Worm (Caenorhabditis elegans) whole organism, young adult: ENCODE data around the gene clec-59.
"Not testable (repeated sequence)": the region's sequence is repeated elsewhere in the genome, so short reads cannot be mapped to it uniquely, and the experiment has no call there.

ENCODE experiments used
- D2030.7 ChIP-seq: fragments of 200-800 bp; sonication (Bioruptor generic); IDR thresholded peaks from 2 replicates; pipeline ENCODE4 v1.3.6; 2022; ENCODE audit warnings: missing genetic modification reagents, missing genetic modification characterization, missing compliant biosample characterization
- F22D6.2 ChIP-seq: sonication (generic microtip); optimal IDR thresholded peaks from 2 replicates; lab custom pipeline; 2016; ENCODE audit warnings: mild to moderate bottlenecking, missing genetic modification characterization, missing compliant biosample characterization
- F57A8.1 ChIP-seq: fragments of 200-800 bp; sonication (Bioruptor generic); optimal IDR thresholded peaks from 2 replicates; lab custom pipeline; 2018; ENCODE audit warnings: mild to moderate bottlenecking, missing genetic modification characterization, moderate library complexity, missing compliant biosample characterization
- K12H6.12 ChIP-seq: fragments of 200-800 bp; sonication (Bioruptor generic); optimal IDR thresholded peaks from 2 replicates; lab custom pipeline; 2018; ENCODE audit warnings: mild to moderate bottlenecking, missing genetic modification characterization, missing compliant biosample characterization
- T07F8.4 ChIP-seq: sonication (generic microtip); optimal IDR thresholded peaks from 2 replicates; lab custom pipeline; 2016; ENCODE audit warnings: mild to moderate bottlenecking, missing genetic modification characterization, moderate library complexity, missing compliant biosample characterization
- T26A5.8 ChIP-seq: sonication (generic microtip); optimal IDR thresholded peaks from 2 replicates; lab custom pipeline; 2016; ENCODE audit warnings: missing genetic modification characterization, missing compliant biosample characterization
- Y53G8AR.9 ChIP-seq: fragments of 200-800 bp; sonication (Bioruptor generic); conservative IDR thresholded peaks from 2 replicates; pipeline ENCODE4 v1.3.6; 2022; ENCODE audit warnings: missing genetic modification reagents, missing genetic modification characterization, missing compliant biosample characterization
- Y95B8A.8 ChIP-seq: fragments of 200-800 bp; sonication (Bioruptor generic); IDR thresholded peaks from 2 replicates; pipeline ENCODE4 v1.3.6; 2022; ENCODE audit warnings: missing genetic modification reagents, missing genetic modification characterization, missing compliant biosample characterization
- atf-7 ChIP-seq: sonication (generic microtip); optimal IDR thresholded peaks from 2 replicates; lab custom pipeline; 2017; ENCODE audit warnings: mild to moderate bottlenecking, missing genetic modification characterization, missing compliant biosample characterization
- attf-5 ChIP-seq: fragments of 200-800 bp; sonication (Bioruptor generic); optimal IDR thresholded peaks from 2 replicates; lab custom pipeline; 2018; ENCODE audit warnings: mild to moderate bottlenecking, missing genetic modification characterization, missing compliant biosample characterization
- attf-6 ChIP-seq: fragments of 200-800 bp; sonication (Bioruptor generic); IDR thresholded peaks from 2 replicates; pipeline ENCODE4 v1.3.6; 2022; ENCODE audit warnings: missing genetic modification reagents, missing genetic modification characterization, missing compliant biosample characterization
- cebp-2 ChIP-seq: fragments of 200-800 bp; sonication (Bioruptor generic); IDR thresholded peaks from 2 replicates; pipeline ENCODE4 v1.3.6; 2022; ENCODE audit warnings: missing genetic modification characterization, missing compliant biosample characterization
- ceh-40 ChIP-seq: fragments of 200-800 bp; sonication (Bioruptor generic); IDR thresholded peaks from 2 replicates; pipeline ENCODE4 v1.3.6; 2022; ENCODE audit warnings: missing genetic modification characterization, missing compliant biosample characterization
- ceh-79 ChIP-seq: sonication (generic microtip); optimal IDR thresholded peaks from 2 replicates; lab custom pipeline; 2017; ENCODE audit warnings: mild to moderate bottlenecking, missing genetic modification characterization, missing compliant biosample characterization
- ceh-91 ChIP-seq: fragments of 200-800 bp; sonication (Bioruptor generic); IDR thresholded peaks from 2 replicates; pipeline ENCODE4 v1.3.6; 2022; ENCODE audit warnings: missing genetic modification reagents, missing genetic modification characterization, missing compliant biosample characterization
- dpl-1 ChIP-seq: fragments of 150-350 bp; optimal IDR thresholded peaks from 2 replicates; lab custom pipeline; 2014; ENCODE audit warnings: missing biosample characterization, missing genetic modification reagents, missing genetic modification characterization
- efl-1 ChIP-seq: fragments of 150-350 bp; optimal IDR thresholded peaks from 2 replicates; lab custom pipeline; 2014; ENCODE audit warnings: missing biosample characterization, missing genetic modification reagents, missing genetic modification characterization
- fkh-3 ChIP-seq: sonication (generic microtip); optimal IDR thresholded peaks from 2 replicates; lab custom pipeline; 2016; ENCODE audit warnings: mild to moderate bottlenecking, missing genetic modification characterization, missing compliant biosample characterization
- hmg-1.2 ChIP-seq: fragments of 200-800 bp; sonication (Bioruptor generic); IDR thresholded peaks from 2 replicates; pipeline ENCODE4 v1.3.6; 2022; ENCODE audit warnings: missing genetic modification reagents, missing genetic modification characterization, missing compliant biosample characterization
- hsf-1 ChIP-seq: fragments of 200-800 bp; sonication (Bioruptor generic); IDR thresholded peaks from 2 replicates; pipeline ENCODE4 v1.3.6; 2022; ENCODE audit warnings: missing genetic modification reagents, missing genetic modification characterization, missing compliant biosample characterization
- lin-26 ChIP-seq: fragments of 200-800 bp; sonication (Bioruptor generic); IDR thresholded peaks from 2 replicates; pipeline ENCODE4 v1.3.6; 2022; ENCODE audit warnings: missing genetic modification reagents, missing genetic modification characterization, missing compliant biosample characterization
- lin-40 ChIP-seq: sonication (generic microtip); optimal IDR thresholded peaks from 2 replicates; lab custom pipeline; 2016; ENCODE audit warnings: missing genetic modification characterization, mild to moderate bottlenecking, missing compliant biosample characterization, missing genotype, missing genetic modification reagents
- madf-10 ChIP-seq: sonication (generic microtip); optimal IDR thresholded peaks from 2 replicates; lab custom pipeline; 2016; ENCODE audit warnings: mild to moderate bottlenecking, missing genetic modification characterization, missing compliant biosample characterization
- madf-6 ChIP-seq: fragments of 200-800 bp; sonication (Bioruptor generic); IDR thresholded peaks from 2 replicates; pipeline ENCODE4 v1.3.6; 2022; ENCODE audit warnings: missing genetic modification reagents, missing genetic modification characterization, missing compliant biosample characterization
- mel-28 ChIP-seq: sonication (generic microtip); optimal IDR thresholded peaks from 2 replicates; lab custom pipeline; 2016; ENCODE audit warnings: borderline replicate concordance, mild to moderate bottlenecking, missing genetic modification characterization, missing compliant biosample characterization
- nhr-179 ChIP-seq: sonication (generic microtip); optimal IDR thresholded peaks from 2 replicates; lab custom pipeline; 2016; ENCODE audit warnings: mild to moderate bottlenecking, missing genetic modification characterization, missing compliant biosample characterization
- nhr-80 ChIP-seq: sonication (generic microtip); optimal IDR thresholded peaks from 2 replicates; lab custom pipeline; 2016; ENCODE audit warnings: missing genetic modification characterization, missing compliant biosample characterization
- pbrm-1 ChIP-seq: fragments of 200-800 bp; sonication (Bioruptor generic); IDR thresholded peaks from 2 replicates; pipeline ENCODE4 v1.3.6; 2022; ENCODE audit warnings: missing genetic modification reagents, missing genetic modification characterization, missing compliant biosample characterization
- rcor-1 ChIP-seq: fragments of 200-800 bp; sonication (Bioruptor generic); IDR thresholded peaks from 2 replicates; pipeline ENCODE4 v1.3.6; 2022; ENCODE audit warnings: missing genetic modification reagents, missing genetic modification characterization, missing compliant biosample characterization
- rec-8 ChIP-seq, 2 experiments: sonication (generic microtip); optimal IDR thresholded peaks; 2 replicates each; lab custom pipeline; 2016; ENCODE audit warnings: mild to moderate bottlenecking in 2 of 2, missing genetic modification characterization in 2 of 2, missing genetic modification reagents in 2 of 2, missing genotype in 2 of 2, missing biosample characterization in 1 of 2, missing compliant biosample characterization in 1 of 2, moderate library complexity in 1 of 2
- sdz-38 ChIP-seq: sonication (generic microtip); optimal IDR thresholded peaks from 2 replicates; lab custom pipeline; 2016; ENCODE audit warnings: missing genotype, missing genetic modification characterization, missing compliant biosample characterization
- tbx-9 ChIP-seq: sonication (generic microtip); optimal IDR thresholded peaks from 2 replicates; lab custom pipeline; 2016; ENCODE audit warnings: borderline replicate concordance, missing genetic modification characterization, inconsistent platforms, missing compliant biosample characterization
- unc-62 ChIP-seq: fragments of 150-350 bp; optimal IDR thresholded peaks from 2 replicates; lab custom pipeline; 2014; ENCODE audit warnings: missing biosample characterization, missing genetic modification reagents, missing genetic modification characterization
- ztf-6 ChIP-seq: fragments of 200-800 bp; sonication (Bioruptor generic); IDR thresholded peaks from 2 replicates; pipeline ENCODE4 v1.3.6; 2022; ENCODE audit warnings: missing genetic modification reagents, missing genetic modification characterization, missing compliant biosample characterization

Gene clec-59

DNA sequence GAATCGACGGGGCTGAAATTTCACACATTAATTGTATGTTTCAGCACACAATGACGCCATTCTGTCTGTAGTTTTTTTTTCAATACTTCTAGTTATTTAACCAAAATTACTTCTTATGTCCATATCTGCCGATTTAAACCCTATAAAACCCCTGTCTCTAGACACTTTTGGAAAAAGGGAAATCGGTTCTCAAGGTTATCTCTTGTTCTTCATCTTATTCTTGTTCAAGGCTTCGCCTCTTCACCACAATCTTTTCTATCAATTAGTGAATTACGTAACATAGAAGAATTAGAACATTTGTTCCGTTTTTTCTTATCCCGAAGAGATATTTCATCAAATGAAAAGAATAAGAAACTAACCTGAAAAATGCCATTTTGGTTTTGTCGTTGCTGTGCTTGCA, 21.4 kb upstream of the clec-59 start (continued):
- TF ChIP-seq pbrm-1 (GFP tag; lab: Robert Waterston, UW): no peak

DNA sequence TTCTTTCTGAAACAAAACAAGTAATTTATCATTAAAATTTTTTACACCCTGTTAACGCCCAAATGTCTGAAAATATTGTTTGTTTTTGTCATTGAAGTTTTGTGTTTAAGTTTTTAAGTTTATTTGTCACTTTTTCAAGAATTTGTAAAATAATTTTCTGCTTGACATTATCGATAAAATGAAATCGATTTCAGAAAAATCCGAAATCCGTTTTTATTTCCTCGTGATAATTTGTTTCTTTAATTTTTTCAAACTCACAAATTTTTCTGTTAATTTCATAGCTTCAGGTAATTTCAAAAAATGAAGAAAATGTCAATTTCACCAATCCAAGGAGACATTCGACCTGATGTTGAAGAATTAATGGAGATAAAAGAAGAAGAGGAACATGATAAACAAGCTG, 16.7 kb upstream of the clec-59 start, which contains the start of gene ZK666.12:
ZK666.12 (plus strand) TSS at position 301 of the 400 bp plus-strand sequence.
- TF ChIP-seq lin-40 (no peak), F22D6.2 (tag; lab: Kevin White, UChicago) (no peak), hsf-1 (GFP tag; lab: Robert Waterston, UW) (no peak), unc-62 (GFP tag; lab: Kevin White, UChicago) (no peak), attf-5 (GFP tag; lab: Kevin White, UChicago) (no peak), mel-28 (tag; lab: Kevin White, UChicago) (no peak), madf-10 (tag; lab: Kevin White, UChicago) (no peak), tbx-9 (no peak), lin-26 (GFP tag; lab: Robert Waterston, UW) (no peak), K12H6.12 (tag; lab: Kevin White, UChicago) (no peak), Y95B8A.8 (no peak), T26A5.8 (tag; lab: Kevin White, UChicago) (no peak), attf-6 (no peak), Y53G8AR.9 (no peak), D2030.7 (GFP tag; lab: Robert Waterston, UW) (no peak), rcor-1 (GFP tag; lab: Robert Waterston, UW) (no peak), cebp-2 (GFP tag; lab: Robert Waterston, UW) (no peak), F57A8.1 (GFP tag; lab: Kevin White, UChicago) (no peak), hmg-1.2 (GFP tag; lab: Robert Waterston, UW) (no peak), nhr-179 (tag; lab: Kevin White, UChicago) (no peak)
- TF ChIP-seq, all 124 proteins: peak for 0

DNA sequence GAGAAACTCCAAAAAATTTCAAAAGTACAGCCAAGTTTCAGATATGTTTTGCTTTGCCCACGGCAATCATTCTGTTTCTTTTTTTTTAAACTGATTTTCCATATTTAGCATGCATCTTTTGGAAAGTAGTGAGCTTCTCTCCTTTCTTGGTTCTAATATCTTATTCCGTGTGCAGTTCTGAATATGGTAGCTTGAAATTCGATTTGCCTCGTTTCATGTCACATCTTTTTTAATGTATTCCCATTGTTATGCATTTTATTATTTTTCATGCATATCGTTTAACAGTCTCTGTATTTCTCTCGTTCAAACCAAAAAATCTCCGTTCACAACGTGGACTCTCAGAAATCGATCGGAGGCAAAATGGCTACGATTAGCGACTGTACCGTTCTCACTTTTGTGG, 15.2 kb upstream of the clec-59 start, which contains the start of gene ZK666.14:
ZK666.14 (plus strand) TSS at position 301 of the 400 bp plus-strand sequence.
- no peak for TF ChIP-seq ceh-79
- TF ChIP-seq madf-6 (GFP tag; lab: Robert Waterston, UW): no peak
- no peak for TF ChIP-seq mel-28 (tag; lab: Kevin White, UChicago)
- no peak for TF ChIP-seq atf-7 (tag; lab: Kevin White, UChicago)
- no peak for TF ChIP-seq F57A8.1 (GFP tag; lab: Kevin White, UChicago)
- TF ChIP-seq ceh-91 (GFP tag; lab: Robert Waterston, UW): no peak
- no peak for TF ChIP-seq ztf-6
- TF ChIP-seq efl-1 (GFP tag; lab: Kevin White, UChicago): no peak
- TF ChIP-seq sdz-38 (tag; lab: Kevin White, UChicago): no peak
- TF ChIP-seq Y53G8AR.9: no peak
- no peak for TF ChIP-seq rec-8 (tag; optimal IDR thresholded peaks at IDR 0.05; lab: Kevin White, UChicago)
- TF ChIP-seq dpl-1 (GFP tag; lab: Kevin White, UChicago): no peak
- no peak for TF ChIP-seq nhr-80 (tag; lab: Kevin White, UChicago)
- no peak for TF ChIP-seq fkh-3

DNA sequence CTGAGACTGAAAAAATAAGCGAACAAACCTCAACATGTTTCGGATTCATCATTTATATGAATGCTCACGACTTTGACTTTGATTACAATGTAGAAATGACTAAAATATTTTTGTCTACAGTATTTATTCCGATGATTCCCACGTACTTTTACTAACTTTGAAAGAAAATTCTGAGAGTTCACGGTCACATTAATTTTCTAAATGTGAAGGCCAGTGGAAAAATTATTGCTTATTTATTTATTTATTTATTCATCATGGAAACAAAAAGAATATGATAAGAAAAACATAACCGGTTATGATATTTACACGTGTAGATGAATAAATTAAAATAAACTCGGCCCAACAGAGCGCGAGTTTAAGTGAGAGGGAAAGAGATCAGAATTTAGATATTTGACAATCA, 13.8 kb upstream of the clec-59 start, which contains the start of gene ZK666.8:
ZK666.8 (minus strand) TSS at position 101 of the 400 bp plus-strand sequence.
- not testable (repeated sequence) for TF ChIP-seq T07F8.4 (tag; lab: Kevin White, UChicago); ceh-40 (GFP tag; lab: Robert Waterston, UW); F57A8.1 (GFP tag; lab: Kevin White, UChicago)
